Fruit fly (Drosophila melanogaster): ENCODE data around the gene PGAP1.
A peak's percentile ranks its signal among the peaks of the same experiment; 100 is the strongest.

Gene PGAP1

dm6 chrX:5715455-5716227 lies 26.4 kb upstream of the PGAP1 start:
- TF ChIP-seq ovo (GFP tag; optimal IDR thresholded peaks at IDR 0.05) (peak; percentile 23), kay (GFP tag; ENCODE audit: borderline replicate concordance) (no peak), CG33017 (tag; optimal IDR thresholded peaks at IDR 0.05) (peak; percentile 23), Hr96 (GFP tag; optimal IDR thresholded peaks at IDR 0.05) (no peak), CG7101 (tag; optimal IDR thresholded peaks at IDR 0.05) (peak; percentile 12), CG11617 (GFP tag; optimal IDR thresholded peaks at IDR 0.05) (peak; percentile 47)

- no peak for TF ChIP-seq Crg-1 (GFP tag; optimal IDR thresholded peaks at IDR 0.05)
- TF ChIP-seq cic (GFP tag; optimal IDR thresholded peaks at IDR 0.05): no peak
- TF ChIP-seq cnc (optimal IDR thresholded peaks at IDR 0.05): no peak
- no peak for TF ChIP-seq Clk (GFP tag; optimal IDR thresholded peaks at IDR 0.05)
- TF ChIP-seq CG14711 (tag; optimal IDR thresholded peaks at IDR 0.05): no peak
- TF ChIP-seq CG5204 (GFP tag; optimal IDR thresholded peaks at IDR 0.05): no peak
- no peak for TF ChIP-seq CG11617 (GFP tag; optimal IDR thresholded peaks at IDR 0.05)
- TF ChIP-seq Mnt (GFP tag; optimal IDR thresholded peaks at IDR 0.05): no peak
Measured at dm6 chrX:5714786-5715185, 25.5 kb upstream of the PGAP1 start.

dm6 chrX:5712966-5713365 lies 23.7 kb upstream of the PGAP1 start:
- TF ChIP-seq ovo (GFP tag; optimal IDR thresholded peaks at IDR 0.05) (no peak), tj (GFP tag; optimal IDR thresholded peaks at IDR 0.05) (no peak), CG7045 (GFP tag; optimal IDR thresholded peaks at IDR 0.05) (no peak), cnc (optimal IDR thresholded peaks at IDR 0.05) (no peak), Crg-1 (GFP tag; optimal IDR thresholded peaks at IDR 0.05) (no peak), CG33017 (tag; optimal IDR thresholded peaks at IDR 0.05) (no peak), CG11617 (GFP tag; optimal IDR thresholded peaks at IDR 0.05) (no peak), CG14711 (tag; optimal IDR thresholded peaks at IDR 0.05) (no peak), bab1 (GFP tag; optimal IDR thresholded peaks at IDR 0.05) (no peak), CG7101 (tag; optimal IDR thresholded peaks at IDR 0.05) (no peak), pad (GFP tag; optimal IDR thresholded peaks at IDR 0.05) (no peak), Mnt (GFP tag; optimal IDR thresholded peaks at IDR 0.05) (no peak), kay (GFP tag; ENCODE audit: borderline replicate concordance) (no peak), CG12768 (GFP tag; optimal IDR thresholded peaks at IDR 0.05) (no peak)

dm6 chrX:5705899-5706312 lies 16.6 kb upstream of the PGAP1 start:
- TF ChIP-seq CG7045 (GFP tag; optimal IDR thresholded peaks at IDR 0.05): peak; percentile 64
- peak; percentile 71 for TF ChIP-seq CG14711 (tag; optimal IDR thresholded peaks at IDR 0.05)
- TF ChIP-seq CG11617 (GFP tag; optimal IDR thresholded peaks at IDR 0.05): peak; percentile 38
- peak; percentile 50 for TF ChIP-seq Hr96 (GFP tag; optimal IDR thresholded peaks at IDR 0.05)
- TF ChIP-seq tj (GFP tag; optimal IDR thresholded peaks at IDR 0.05): peak; percentile 30
- peak; percentile 33 for TF ChIP-seq cic (GFP tag; optimal IDR thresholded peaks at IDR 0.05)
- TF ChIP-seq Clk (GFP tag; optimal IDR thresholded peaks at IDR 0.05): peak; percentile 8
- TF ChIP-seq cnc (optimal IDR thresholded peaks at IDR 0.05): no peak
- TF ChIP-seq CG33017 (tag; optimal IDR thresholded peaks at IDR 0.05): peak; percentile 74
- peak; percentile 33 for TF ChIP-seq CG1620 (GFP tag; optimal IDR thresholded peaks at IDR 0.05)
- peak; percentile 51 for TF ChIP-seq CG5204 (GFP tag; optimal IDR thresholded peaks at IDR 0.05)
- no peak for TF ChIP-seq bab1 (GFP tag; optimal IDR thresholded peaks at IDR 0.05)
- peak; percentile 32 for TF ChIP-seq pad (GFP tag; optimal IDR thresholded peaks at IDR 0.05)
- TF ChIP-seq CG7101 (tag; optimal IDR thresholded peaks at IDR 0.05): peak; percentile 72
- TF ChIP-seq Mnt (GFP tag; optimal IDR thresholded peaks at IDR 0.05): peak; percentile 39
- no peak for TF ChIP-seq Crg-1 (GFP tag; optimal IDR thresholded peaks at IDR 0.05)
- TF ChIP-seq CG12768 (GFP tag; optimal IDR thresholded peaks at IDR 0.05): peak; percentile 66
- no peak for TF ChIP-seq ovo (GFP tag; optimal IDR thresholded peaks at IDR 0.05)
- peak; percentile 34 for TF ChIP-seq toe (GFP tag; optimal IDR thresholded peaks at IDR 0.05)
- TF ChIP-seq kay (GFP tag; ENCODE audit: borderline replicate concordance): peak; percentile 29

dm6 chrX:5705097-5705496 lies 15.8 kb upstream of the PGAP1 start:
- TF ChIP-seq CG5204 (GFP tag; optimal IDR thresholded peaks at IDR 0.05): no peak
- no peak for TF ChIP-seq CG7101 (tag; optimal IDR thresholded peaks at IDR 0.05)
- TF ChIP-seq kay (GFP tag; ENCODE audit: borderline replicate concordance): no peak
- no peak for TF ChIP-seq toe (GFP tag; optimal IDR thresholded peaks at IDR 0.05)
- no peak for TF ChIP-seq Hr96 (GFP tag; optimal IDR thresholded peaks at IDR 0.05)
- TF ChIP-seq bab1 (GFP tag; optimal IDR thresholded peaks at IDR 0.05): no peak
- no peak for TF ChIP-seq CG14711 (tag; optimal IDR thresholded peaks at IDR 0.05)
- no peak for TF ChIP-seq CG11617 (GFP tag; optimal IDR thresholded peaks at IDR 0.05)
- TF ChIP-seq pad (GFP tag; optimal IDR thresholded peaks at IDR 0.05): no peak
- no peak for TF ChIP-seq Mnt (GFP tag; optimal IDR thresholded peaks at IDR 0.05)
- TF ChIP-seq ovo (GFP tag; optimal IDR thresholded peaks at IDR 0.05): no peak

dm6 chrX:5699824-5700498 lies 10.7 kb upstream of the PGAP1 start:
- TF ChIP-seq bab1 (GFP tag; optimal IDR thresholded peaks at IDR 0.05): no peak
- no peak for TF ChIP-seq tj (GFP tag; optimal IDR thresholded peaks at IDR 0.05)
- no peak for TF ChIP-seq Clk (GFP tag; optimal IDR thresholded peaks at IDR 0.05)
- TF ChIP-seq cnc (optimal IDR thresholded peaks at IDR 0.05): no peak
- TF ChIP-seq ovo (GFP tag; optimal IDR thresholded peaks at IDR 0.05): no peak
- TF ChIP-seq cic (GFP tag; optimal IDR thresholded peaks at IDR 0.05): no peak
- no peak for TF ChIP-seq CG7045 (GFP tag; optimal IDR thresholded peaks at IDR 0.05)
- no peak for TF ChIP-seq pad (GFP tag; optimal IDR thresholded peaks at IDR 0.05)
- no peak for TF ChIP-seq kay (GFP tag; ENCODE audit: borderline replicate concordance)
- no peak for TF ChIP-seq Crg-1 (GFP tag; optimal IDR thresholded peaks at IDR 0.05)
- no peak for TF ChIP-seq CG33017 (tag; optimal IDR thresholded peaks at IDR 0.05)
- TF ChIP-seq CG7101 (tag; optimal IDR thresholded peaks at IDR 0.05): no peak
- no peak for TF ChIP-seq toe (GFP tag; optimal IDR thresholded peaks at IDR 0.05)
- no peak for TF ChIP-seq CG5204 (GFP tag; optimal IDR thresholded peaks at IDR 0.05)
- no peak for TF ChIP-seq CG12768 (GFP tag; optimal IDR thresholded peaks at IDR 0.05)
- no peak for TF ChIP-seq CG14711 (tag; optimal IDR thresholded peaks at IDR 0.05)
